Worm (Caenorhabditis elegans) whole organism, young adult: Measurements from ENCODE around the gene Y66C5A.2.

Source experiments
- C06A6.2 ChIP-seq: fragments of 200-800 bp; sonication (Bioruptor generic); conservative IDR thresholded peaks from 2 replicates; pipeline ENCODE4 v1.3.6; 2022; ENCODE audit warnings: missing genetic modification characterization, missing compliant biosample characterization
- cebp-1 ChIP-seq, 2 experiments: fragments of 200-800 bp in 1 of 2; sonication (Bioruptor generic) in 1 of 2; sonication (generic microtip) in 1 of 2; IDR thresholded peaks in 1 of 2; optimal IDR thresholded peaks in 1 of 2; 2 replicates each; pipeline versions ENCODE4 v1.3.6 to Lab custom; 2017 to 2022; ENCODE audit warnings: missing compliant biosample characterization in 2 of 2, missing genetic modification characterization in 2 of 2, mild to moderate bottlenecking in 1 of 2, missing genetic modification reagents in 1 of 2, moderate library complexity in 1 of 2
- mel-28 ChIP-seq: sonication (generic microtip); optimal IDR thresholded peaks from 2 replicates; lab custom pipeline; 2016; ENCODE audit warnings: borderline replicate concordance, mild to moderate bottlenecking, missing genetic modification characterization, missing compliant biosample characterization
- pha-4 ChIP-seq: fragments of 150-350 bp; sonication (generic microtip); optimal IDR thresholded peaks from 2 replicates; lab custom pipeline; 2014; ENCODE audit warnings: missing biosample characterization, missing genetic modification reagents, missing genetic modification characterization

DNA sequence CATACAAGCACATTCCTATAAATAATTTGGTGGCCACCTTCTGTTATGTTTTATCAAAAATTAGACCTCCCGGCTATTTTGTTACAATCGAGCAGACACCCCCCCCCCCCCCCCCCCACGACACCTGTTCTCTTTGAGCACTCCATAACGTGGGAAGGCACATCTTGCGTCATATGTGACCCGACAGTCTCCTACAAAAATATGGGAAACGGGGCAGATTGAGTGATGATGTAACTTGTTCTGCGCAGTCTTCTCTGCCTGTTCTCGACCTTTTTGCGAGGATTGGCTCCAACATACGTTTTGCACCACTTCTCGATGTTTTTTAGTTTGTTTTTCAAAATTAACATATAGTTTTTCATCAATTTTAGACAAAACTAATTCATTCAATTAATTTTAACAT is 13.0 kb upstream of the Y66C5A.2 start:
- no peak for TF ChIP-seq mel-28 (tag; lab: Kevin White, UChicago)
- TF ChIP-seq cebp-1 (GFP tag; IDR thresholded peaks at IDR 0.05; lab: Robert Waterston, UW) = no peak
- TF ChIP-seq cebp-1 (tag; optimal IDR thresholded peaks at IDR 0.05; lab: Kevin White, UChicago) = no peak
- no peak for TF ChIP-seq C06A6.2
- no peak for TF ChIP-seq pha-4
